Fruit fly (Drosophila melanogaster) whole organism, embryonic: ENCODE results near the gene CG13837.
A peak's percentile ranks its signal among the peaks of the same experiment; 100 is the strongest.

Experiments used
- CG10267 ChIP-seq: fragments of 200-800 bp; sonication (Bioruptor generic); optimal IDR thresholded peaks from 2 replicates; lab custom pipeline; 2018; ENCODE audit warnings: missing biosample characterization, mild to moderate bottlenecking, missing genetic modification characterization, moderate library complexity
- CG10431 ChIP-seq: fragments of 200-800 bp; sonication (Bioruptor generic); optimal IDR thresholded peaks from 3 replicates; lab custom pipeline; 2018; ENCODE audit warnings: missing biosample characterization, mild to moderate bottlenecking, missing genetic modification characterization
- CG13123 ChIP-seq: fragments of 200-800 bp; sonication (Bioruptor generic); optimal IDR thresholded peaks from 2 replicates; lab custom pipeline; 2016; ENCODE audit warnings: missing biosample characterization, missing genetic modification characterization
- CG16813 ChIP-seq: fragments of 200-800 bp; sonication (Bioruptor generic); IDR thresholded peaks from 3 replicates; pipeline ENCODE4 v1.3.6; 2022; ENCODE audit warnings: missing biosample characterization, missing genetic modification characterization; ENCODE audit not compliant: partially characterized antibody
- CG17829 ChIP-seq: fragments of 200-800 bp; optimal IDR thresholded peaks from 2 replicates; lab custom pipeline; 2019; ENCODE audit warnings: missing biosample characterization, mild to moderate bottlenecking, missing genetic modification characterization, moderate library complexity
- CG32532 ChIP-seq: fragments of 200-800 bp; sonication (Bioruptor generic); IDR thresholded peaks from 2 replicates; pipeline ENCODE4 v1.3.6; 2022; ENCODE audit warnings: missing biosample characterization, missing genetic modification characterization
- CG3847 ChIP-seq: fragments of 200-800 bp; sonication (Bioruptor generic); IDR thresholded peaks from 2 replicates; pipeline ENCODE4 v1.3.6; 2022; ENCODE audit warnings: missing biosample characterization, missing genetic modification characterization
- MBD-R2 ChIP-seq: fragments of 200-800 bp; sonication (Bioruptor generic); IDR thresholded peaks from 2 replicates; pipeline ENCODE4 v1.3.6; 2022; ENCODE audit warnings: missing biosample characterization, missing genetic modification characterization
- PHDP ChIP-seq: fragments of 200-800 bp; sonication (Bioruptor generic); optimal IDR thresholded peaks from 3 replicates; lab custom pipeline; 2018; ENCODE audit warnings: missing biosample characterization, mild to moderate bottlenecking, missing genetic modification characterization, moderate library complexity
- Ravus ChIP-seq: fragments of 200-800 bp; sonication (Bioruptor generic); IDR thresholded peaks from 2 replicates; pipeline ENCODE4 v1.3.6; 2022; ENCODE audit warnings: missing biosample characterization, missing genetic modification characterization
- eyg ChIP-seq: fragments of 200-800 bp; sonication (Bioruptor generic); optimal IDR thresholded peaks from 3 replicates; lab custom pipeline; 2016; ENCODE audit warnings: missing biosample characterization, missing genetic modification characterization
- gem ChIP-seq: fragments of 200-800 bp; sonication (Bioruptor generic); optimal IDR thresholded peaks from 2 replicates; lab custom pipeline; 2019; ENCODE audit warnings: missing biosample characterization, mild to moderate bottlenecking, missing genetic modification characterization, moderate library complexity
- lov ChIP-seq, 2 experiments: fragments of 200-800 bp in 1 of 2; fragments of >200 bp in 1 of 2; sonication (Bioruptor generic) in 1 of 2; IDR thresholded peaks in 1 of 2; optimal IDR thresholded peaks in 1 of 2; 2 replicates in 1 of 2; 3 replicates in 1 of 2; pipeline versions ENCODE4 v1.3.6 to Lab custom; 2017 to 2022; ENCODE audit warnings: missing biosample characterization in 1 of 2, missing genetic modification characterization in 1 of 2

DNA sequence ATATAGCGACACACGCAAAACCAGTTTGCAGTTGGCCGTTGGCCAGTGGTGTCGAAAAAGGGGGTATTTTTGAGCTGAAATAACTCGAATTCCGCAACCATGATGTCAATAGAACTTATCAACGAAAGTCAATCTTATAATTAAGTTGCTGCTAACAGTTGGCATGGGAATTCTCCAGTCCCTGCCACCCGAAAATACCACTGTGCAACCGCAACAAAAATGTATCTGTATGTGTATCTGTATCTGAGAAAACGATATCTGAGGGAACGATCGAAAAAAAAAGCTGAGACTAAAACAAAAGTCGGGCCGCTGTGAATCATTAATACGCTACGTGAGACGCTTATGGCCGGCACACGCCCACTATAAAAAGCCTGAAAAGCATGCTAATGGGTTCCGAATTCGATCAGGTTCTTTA, 2.7 kb downstream of the CG13837 start:
- peak; percentile 67 for TF ChIP-seq gem (tag; lab: Kevin White, UChicago)
- no peak for TF ChIP-seq lov (optimal IDR thresholded peaks at IDR 0.05; lab: Kevin White, UChicago)
- TF ChIP-seq lov (GFP tag; IDR thresholded peaks at IDR 0.05; lab: Robert Waterston, UW) = no peak
- no peak for TF ChIP-seq CG10431 (GFP tag; lab: Kevin White, UChicago)
- peak; percentile 50 for TF ChIP-seq PHDP (tag; lab: Kevin White, UChicago)
- TF ChIP-seq CG16813 (GFP tag; lab: Robert Waterston, UW) = no peak
- TF ChIP-seq Ravus = no peak
- no peak for TF ChIP-seq MBD-R2 (GFP tag; lab: Robert Waterston, UW)
- TF ChIP-seq CG17829 (tag; lab: Kevin White, UChicago) = no peak
- TF ChIP-seq CG32532 (GFP tag; lab: Robert Waterston, UW) = peak; percentile 84
- peak; percentile 48 for TF ChIP-seq CG3847 (GFP tag; lab: Robert Waterston, UW)
- TF ChIP-seq CG10267 = no peak
- TF ChIP-seq CG13123 = no peak
- TF ChIP-seq eyg = peak; percentile 0
